Worm (Caenorhabditis elegans) whole organism, young adult: ENCODE measurements around the gene hmg-4.

Source experiments
- B0035.1 ChIP-seq: sonication (generic microtip); optimal IDR thresholded peaks from 2 replicates; lab custom pipeline; 2016; ENCODE audit warnings: missing genetic modification characterization, mild to moderate bottlenecking, missing compliant biosample characterization, missing genotype, missing genetic modification reagents
- B0261.1 ChIP-seq: sonication (generic microtip); optimal IDR thresholded peaks from 2 replicates; lab custom pipeline; 2016; ENCODE audit warnings: mild to moderate bottlenecking, missing genetic modification characterization, moderate library complexity, missing compliant biosample characterization
- C17E4.6 ChIP-seq: fragments of 200-800 bp; sonication (Bioruptor generic); IDR thresholded peaks from 2 replicates; pipeline ENCODE4 v1.3.6; 2022; ENCODE audit warnings: missing genetic modification reagents, missing genetic modification characterization, missing compliant biosample characterization
- F37B4.10 ChIP-seq: fragments of 200-800 bp; sonication (Bioruptor generic); IDR thresholded peaks from 2 replicates; pipeline ENCODE4 v1.3.6; 2022; ENCODE audit warnings: missing genetic modification characterization, missing compliant biosample characterization
- F49E8.2 ChIP-seq: sonication (generic microtip); optimal IDR thresholded peaks from 3 replicates; lab custom pipeline; 2017; ENCODE audit warnings: missing genetic modification characterization, mild to moderate bottlenecking, missing compliant biosample characterization, antibody characterized with exemption, moderate library complexity; ENCODE audit not compliant: insufficient read depth
- ama-1 ChIP-seq, 3 experiments: fragments of 150-350 bp in 1 of 3; sonication (generic microtip) in 2 of 3; optimal IDR thresholded peaks; 2 replicates each; lab custom pipeline; 2014 to 2018; ENCODE audit warnings: missing biosample characterization in 2 of 3, missing genetic modification characterization in 2 of 3, missing genetic modification reagents in 2 of 3
- atf-7 ChIP-seq: sonication (generic microtip); optimal IDR thresholded peaks from 2 replicates; lab custom pipeline; 2017; ENCODE audit warnings: mild to moderate bottlenecking, missing genetic modification characterization, missing compliant biosample characterization
- bed-1 ChIP-seq: fragments of 200-800 bp; sonication (Bioruptor generic); IDR thresholded peaks from 2 replicates; pipeline ENCODE4 v1.3.6; 2022; ENCODE audit warnings: missing genetic modification reagents, missing genetic modification characterization, missing compliant biosample characterization
- ceh-40 ChIP-seq: fragments of 200-800 bp; sonication (Bioruptor generic); IDR thresholded peaks from 2 replicates; pipeline ENCODE4 v1.3.6; 2022; ENCODE audit warnings: missing genetic modification characterization, missing compliant biosample characterization
- ceh-58 ChIP-seq: fragments of 200-800 bp; sonication (Bioruptor generic); IDR thresholded peaks from 2 replicates; pipeline ENCODE4 v1.3.6; 2022; ENCODE audit warnings: missing genetic modification characterization, missing compliant biosample characterization
- ceh-79 ChIP-seq: sonication (generic microtip); optimal IDR thresholded peaks from 2 replicates; lab custom pipeline; 2017; ENCODE audit warnings: mild to moderate bottlenecking, missing genetic modification characterization, missing compliant biosample characterization
- die-1 ChIP-seq: sonication (generic microtip); optimal IDR thresholded peaks from 2 replicates; lab custom pipeline; 2016; ENCODE audit warnings: missing genotype, mild to moderate bottlenecking, missing genetic modification characterization, missing compliant biosample characterization
- egl-44 ChIP-seq: fragments of 200-800 bp; sonication (Bioruptor generic); IDR thresholded peaks from 2 replicates; pipeline ENCODE4 v1.3.6; 2022; ENCODE audit warnings: missing genetic modification reagents, missing genetic modification characterization, missing compliant biosample characterization
- hrde-1 ChIP-seq: sonication (generic microtip); optimal IDR thresholded peaks from 2 replicates; lab custom pipeline; 2016; ENCODE audit warnings: missing genetic modification characterization, mild to moderate bottlenecking, missing compliant biosample characterization, moderate library complexity, missing genotype, missing genetic modification reagents, borderline replicate concordance
- lin-35 ChIP-seq, 3 experiments: fragments of 150-350 bp in 2 of 3; sonication (generic microtip) in 1 of 3; optimal IDR thresholded peaks; 2 replicates each; lab custom pipeline; 2014 to 2018; ENCODE audit warnings: missing biosample characterization in 3 of 3, missing genetic modification characterization in 3 of 3, missing genetic modification reagents in 3 of 3
- mcd-1 ChIP-seq: fragments of 200-800 bp; sonication (Bioruptor generic); IDR thresholded peaks from 2 replicates; pipeline ENCODE4 v1.3.6; 2022; ENCODE audit warnings: missing genetic modification reagents, missing genetic modification characterization, missing compliant biosample characterization
- nfyb-1 ChIP-seq: fragments of 200-800 bp; sonication (Bioruptor generic); IDR thresholded peaks from 2 replicates; pipeline ENCODE4 v1.3.6; 2022; ENCODE audit warnings: missing genetic modification reagents, missing genetic modification characterization, missing compliant biosample characterization
- nhr-120 ChIP-seq: fragments of 200-800 bp; sonication (Bioruptor generic); IDR thresholded peaks from 2 replicates; pipeline ENCODE4 v1.3.6; 2022; ENCODE audit warnings: missing genetic modification characterization, missing compliant biosample characterization
- nhr-80 ChIP-seq: sonication (generic microtip); optimal IDR thresholded peaks from 2 replicates; lab custom pipeline; 2016; ENCODE audit warnings: missing genetic modification characterization, missing compliant biosample characterization
- pbrm-1 ChIP-seq: fragments of 200-800 bp; sonication (Bioruptor generic); IDR thresholded peaks from 2 replicates; pipeline ENCODE4 v1.3.6; 2022; ENCODE audit warnings: missing genetic modification reagents, missing genetic modification characterization, missing compliant biosample characterization
- repo-1 ChIP-seq: sonication (generic microtip); optimal IDR thresholded peaks from 2 replicates; lab custom pipeline; 2017; ENCODE audit warnings: mild to moderate bottlenecking, missing genetic modification characterization, missing compliant biosample characterization
- rpc-1 ChIP-seq, 2 experiments: fragments of 150-350 bp in 1 of 2; sonication (generic microtip) in 1 of 2; optimal IDR thresholded peaks; 2 replicates each; lab custom pipeline; 2014 to 2018; ENCODE audit warnings: missing biosample characterization in 1 of 2, missing genetic modification characterization in 1 of 2, missing genetic modification reagents in 1 of 2, missing genotype in 1 of 2
- snpc-1.3 ChIP-seq: sonication (generic microtip); optimal IDR thresholded peaks from 2 replicates; lab custom pipeline; 2017; ENCODE audit warnings: missing genetic modification characterization, mild to moderate bottlenecking, missing compliant biosample characterization, antibody characterized with exemption, moderate library complexity, missing genotype, missing genetic modification reagents; ENCODE audit not compliant: insufficient read depth
- somi-1 ChIP-seq: fragments of 200-800 bp; sonication (Bioruptor generic); optimal IDR thresholded peaks from 2 replicates; lab custom pipeline; 2018; ENCODE audit warnings: mild to moderate bottlenecking, missing genetic modification characterization, missing compliant biosample characterization
- sptf-2 ChIP-seq: fragments of 200-800 bp; sonication (Bioruptor generic); optimal IDR thresholded peaks from 2 replicates; lab custom pipeline; 2018; ENCODE audit warnings: mild to moderate bottlenecking, missing genetic modification characterization, missing compliant biosample characterization
- tbp1 ChIP-seq: fragments of 200-800 bp; sonication (Bioruptor generic); optimal IDR thresholded peaks from 2 replicates; lab custom pipeline; 2018; ENCODE audit warnings: mild to moderate bottlenecking, missing genetic modification characterization, missing compliant biosample characterization
- tlf-1 ChIP-seq: fragments of 200-800 bp; sonication (Bioruptor generic); optimal IDR thresholded peaks from 2 replicates; lab custom pipeline; 2018; ENCODE audit warnings: mild to moderate bottlenecking, missing genetic modification characterization, missing compliant biosample characterization
- xnd-1 ChIP-seq: sonication (generic microtip); optimal IDR thresholded peaks from 2 replicates; lab custom pipeline; 2016; ENCODE audit warnings: missing genotype, missing genetic modification reagents, missing genetic modification characterization, missing compliant biosample characterization
- zim-3 ChIP-seq: sonication (generic microtip); optimal IDR thresholded peaks from 2 replicates; lab custom pipeline; 2017; ENCODE audit warnings: mild to moderate bottlenecking, missing genetic modification characterization, moderate library complexity, missing compliant biosample characterization
- ztf-25 ChIP-seq: fragments of 200-800 bp; sonication (Bioruptor generic); IDR thresholded peaks from 2 replicates; pipeline ENCODE4 v1.3.6; 2022; ENCODE audit warnings: missing genetic modification reagents, missing genetic modification characterization, missing compliant biosample characterization

hmg-4 gene

ce11 chrIII:7375434-7375833, 6.0 kb downstream of the hmg-4 start:
- TF ChIP-seq ama-1 (optimal IDR thresholded peaks at IDR 0.05; lab: Kevin White, UChicago) (peak; percentile 55), ama-1 (GFP tag; optimal IDR thresholded peaks at IDR 0.05; lab: Kevin White, UChicago) (no peak), nhr-80 (tag; lab: Kevin White, UChicago) (peak; percentile 77), hrde-1 (tag; lab: Kevin White, UChicago) (no peak), egl-44 (GFP tag; lab: Robert Waterston, UW) (no peak)

ce11 chrIII:7374681-7375271, 6.6 kb downstream of the hmg-4 start, which contains the start of gene mml-1:
Gene mml-1, minus strand, starts transcription at chrIII:7374731.
- TF ChIP-seq pbrm-1 (GFP tag; lab: Robert Waterston, UW): 0 out of 2 replicates have a peak, but pooled peaks have one; percentile 6
- TF ChIP-seq ama-1 (optimal IDR thresholded peaks at IDR 0.05; lab: Kevin White, UChicago): peak; percentile 50
- no peak for TF ChIP-seq ama-1 (GFP tag; optimal IDR thresholded peaks at IDR 0.05; lab: Kevin White, UChicago)
- TF ChIP-seq repo-1 (tag; lab: Kevin White, UChicago): no peak
- no peak for TF ChIP-seq mcd-1 (GFP tag; lab: Robert Waterston, UW)
- peak; percentile 6 for TF ChIP-seq tbp1 (GFP tag; lab: Kevin White, UChicago)
- TF ChIP-seq, all 124 proteins: peak for 3

- TF ChIP-seq ceh-58 (GFP tag; lab: Robert Waterston, UW): no peak
- TF ChIP-seq snpc-1.3 (tag; lab: Kevin White, UChicago): no peak
- no peak for TF ChIP-seq xnd-1 (tag; lab: Kevin White, UChicago)
- TF ChIP-seq nhr-120 (GFP tag; lab: Robert Waterston, UW): no peak
- no peak for TF ChIP-seq rpc-1 (optimal IDR thresholded peaks at IDR 0.05; lab: Kevin White, UChicago)
- no peak for TF ChIP-seq rpc-1 (tag; optimal IDR thresholded peaks at IDR 0.05; lab: Kevin White, UChicago)
- no peak for TF ChIP-seq B0035.1 (tag; lab: Kevin White, UChicago)
- TF ChIP-seq nfyb-1 (GFP tag; lab: Robert Waterston, UW): no peak
- no peak for TF ChIP-seq bed-1
- no peak for TF ChIP-seq tlf-1 (GFP tag; lab: Kevin White, UChicago)
- no peak for TF ChIP-seq F37B4.10 (GFP tag; lab: Robert Waterston, UW)
- TF ChIP-seq die-1 (tag; lab: Kevin White, UChicago): no peak
- no peak for TF ChIP-seq ceh-79 (tag; lab: Kevin White, UChicago)
- TF ChIP-seq ztf-25 (GFP tag; lab: Robert Waterston, UW): no peak
- no peak for TF ChIP-seq sptf-2 (GFP tag; lab: Kevin White, UChicago)
- TF ChIP-seq lin-35 (GFP tag; optimal IDR thresholded peaks at IDR 0.05; lab: Kevin White, UChicago): no peak
- no peak for TF ChIP-seq F49E8.2 (tag; lab: Kevin White, UChicago)
- TF ChIP-seq ceh-40 (GFP tag; lab: Robert Waterston, UW): no peak
- TF ChIP-seq somi-1 (GFP tag; lab: Kevin White, UChicago): no peak
- no peak for TF ChIP-seq B0261.1 (tag; lab: Kevin White, UChicago)
- TF ChIP-seq atf-7 (tag; lab: Kevin White, UChicago): no peak
These were observed 7.5 kb downstream of the hmg-4 start for ce11 chrIII:7373802-7374435.

- TF ChIP-seq zim-3 (tag; lab: Kevin White, UChicago) (no peak), tbp1 (GFP tag; lab: Kevin White, UChicago) (peak; percentile 25), C17E4.6 (GFP tag; lab: Robert Waterston, UW) (no peak)
These were observed 10.8 kb downstream of the hmg-4 start for ce11 chrIII:7370569-7370968.
